Worm (Caenorhabditis elegans) whole organism, mixed stage, embryonic: ENCODE measurements around the gene cal-2.
A peak's percentile ranks its signal among the peaks of the same experiment; 100 is the strongest.

Experiments used
- M03D4.4 ChIP-seq: sonication (generic microtip); optimal IDR thresholded peaks from 2 replicates; lab custom pipeline; 2017; ENCODE audit warnings: mild to moderate bottlenecking, missing genetic modification characterization, missing compliant biosample characterization
- blmp-1 ChIP-seq: fragments of 150-350 bp; optimal IDR thresholded peaks from 2 replicates; lab custom pipeline; 2014; ENCODE audit warnings: missing biosample characterization, missing genetic modification characterization
- ceh-39 ChIP-seq: fragments of 150-350 bp; optimal IDR thresholded peaks from 2 replicates; lab custom pipeline; 2014; ENCODE audit warnings: missing biosample characterization, missing genetic modification characterization
- ces-1 ChIP-seq: fragments of 150-350 bp; optimal IDR thresholded peaks from 2 replicates; lab custom pipeline; 2014; ENCODE audit warnings: missing biosample characterization, missing genetic modification reagents, missing genetic modification characterization
- cnd-1 ChIP-seq: fragments of 200-800 bp; sonication (Bioruptor generic); optimal IDR thresholded peaks from 2 replicates; lab custom pipeline; 2018; ENCODE audit warnings: mild to moderate bottlenecking, missing genetic modification characterization, missing compliant biosample characterization
- drap-1 ChIP-seq: fragments of 200-800 bp; sonication (Bioruptor generic); optimal IDR thresholded peaks from 3 replicates; lab custom pipeline; 2018; ENCODE audit warnings: mild to moderate bottlenecking, missing genetic modification characterization, missing compliant biosample characterization
- elt-1 ChIP-seq: sonication (generic microtip); optimal IDR thresholded peaks from 2 replicates; lab custom pipeline; 2017; ENCODE audit warnings: missing genetic modification characterization, mild to moderate bottlenecking, missing compliant biosample characterization, antibody characterized with exemption, moderate library complexity, borderline replicate concordance; ENCODE audit not compliant: insufficient read depth
- elt-3 ChIP-seq: fragments of 150-350 bp; optimal IDR thresholded peaks from 2 replicates; lab custom pipeline; 2014; ENCODE audit warnings: missing biosample characterization, missing genetic modification characterization
- flh-1 ChIP-seq: fragments of 200-800 bp; sonication (Bioruptor generic); optimal IDR thresholded peaks from 2 replicates; lab custom pipeline; 2018; ENCODE audit warnings: mild to moderate bottlenecking, missing genetic modification characterization, moderate library complexity, missing compliant biosample characterization
- hlh-1 ChIP-seq: fragments of 150-350 bp; optimal IDR thresholded peaks from 2 replicates; lab custom pipeline; 2014; ENCODE audit warnings: missing biosample characterization, missing genetic modification reagents, missing genetic modification characterization
- lin-13 ChIP-seq: fragments of 150-350 bp; optimal IDR thresholded peaks from 2 replicates; lab custom pipeline; 2014; ENCODE audit warnings: missing biosample characterization, missing genetic modification characterization
- lin-32 ChIP-seq: fragments of 200-800 bp; sonication (Bioruptor generic); optimal IDR thresholded peaks from 2 replicates; lab custom pipeline; 2018; ENCODE audit warnings: mild to moderate bottlenecking, missing genetic modification characterization, missing compliant biosample characterization
- lsy-2 ChIP-seq: fragments of 150-350 bp; optimal IDR thresholded peaks from 2 replicates; lab custom pipeline; 2014; ENCODE audit warnings: missing biosample characterization, missing genetic modification characterization
- mab-5 ChIP-seq: fragments of 150-350 bp; optimal IDR thresholded peaks from 2 replicates; lab custom pipeline; 2014; ENCODE audit warnings: missing biosample characterization, missing genetic modification characterization
- mep-1 ChIP-seq: fragments of 150-350 bp; optimal IDR thresholded peaks from 2 replicates; lab custom pipeline; 2017; ENCODE audit warnings: missing biosample characterization, missing genetic modification reagents, missing genetic modification characterization, inconsistent platforms
- mls-2 ChIP-seq: sonication (generic microtip); optimal IDR thresholded peaks from 2 replicates; lab custom pipeline; 2016; ENCODE audit warnings: mild to moderate bottlenecking, missing genetic modification characterization, moderate library complexity, missing compliant biosample characterization
- nhr-2 ChIP-seq: fragments of 150-350 bp; optimal IDR thresholded peaks from 2 replicates; lab custom pipeline; 2014; ENCODE audit warnings: missing biosample characterization, missing genetic modification characterization
- nhr-237 ChIP-seq: fragments of 150-350 bp; optimal IDR thresholded peaks from 2 replicates; lab custom pipeline; 2014; ENCODE audit warnings: missing biosample characterization, missing genetic modification characterization
- nhr-28 ChIP-seq: fragments of 150-350 bp; optimal IDR thresholded peaks from 2 replicates; lab custom pipeline; 2014; ENCODE audit warnings: missing biosample characterization, missing genetic modification characterization
- nhr-76 ChIP-seq: sonication (generic microtip); optimal IDR thresholded peaks from 2 replicates; lab custom pipeline; 2017; ENCODE audit warnings: missing biosample characterization, missing genetic modification characterization
- pha-4 ChIP-seq: fragments of 150-350 bp; optimal IDR thresholded peaks from 2 replicates; lab custom pipeline; 2018; ENCODE audit warnings: missing biosample characterization, missing genetic modification reagents, missing genetic modification characterization
- sem-2 ChIP-seq: fragments of 200-800 bp; sonication (Bioruptor generic); optimal IDR thresholded peaks from 2 replicates; lab custom pipeline; 2018; ENCODE audit warnings: mild to moderate bottlenecking, missing genetic modification characterization, missing compliant biosample characterization
- snpc-4 ChIP-seq: fragments of 150-350 bp; optimal IDR thresholded peaks from 2 replicates; lab custom pipeline; 2014; ENCODE audit warnings: missing biosample characterization, missing genetic modification characterization
- sptf-1 ChIP-seq: sonication (generic microtip); optimal IDR thresholded peaks from 2 replicates; lab custom pipeline; 2017; ENCODE audit warnings: mild to moderate bottlenecking, missing genetic modification characterization, moderate library complexity, missing compliant biosample characterization
- tbx-8 ChIP-seq: fragments of 200-800 bp; sonication (Bioruptor generic); optimal IDR thresholded peaks from 2 replicates; lab custom pipeline; 2018; ENCODE audit warnings: mild to moderate bottlenecking, missing genetic modification characterization, moderate library complexity, missing compliant biosample characterization
- unc-120 ChIP-seq: sonication (generic microtip); optimal IDR thresholded peaks from 2 replicates; lab custom pipeline; 2017; ENCODE audit warnings: missing genetic modification characterization, missing compliant biosample characterization; ENCODE audit not compliant: poor library complexity, severe bottlenecking
- unc-39 ChIP-seq: fragments of 150-350 bp; optimal IDR thresholded peaks from 2 replicates; lab custom pipeline; 2014; ENCODE audit warnings: missing biosample characterization, missing genetic modification characterization
- unc-62 ChIP-seq: fragments of 150-350 bp; optimal IDR thresholded peaks from 2 replicates; lab custom pipeline; 2014; ENCODE audit warnings: missing biosample characterization, missing genetic modification reagents, missing genetic modification characterization
- zip-8 ChIP-seq: fragments of 150-350 bp; optimal IDR thresholded peaks from 2 replicates; lab custom pipeline; 2014; ENCODE audit warnings: missing biosample characterization, missing genetic modification characterization
- ztf-11 ChIP-seq: fragments of 150-350 bp; optimal IDR thresholded peaks from 2 replicates; lab custom pipeline; 2014; ENCODE audit warnings: missing biosample characterization, missing genetic modification characterization

cal-2 gene

DNA sequence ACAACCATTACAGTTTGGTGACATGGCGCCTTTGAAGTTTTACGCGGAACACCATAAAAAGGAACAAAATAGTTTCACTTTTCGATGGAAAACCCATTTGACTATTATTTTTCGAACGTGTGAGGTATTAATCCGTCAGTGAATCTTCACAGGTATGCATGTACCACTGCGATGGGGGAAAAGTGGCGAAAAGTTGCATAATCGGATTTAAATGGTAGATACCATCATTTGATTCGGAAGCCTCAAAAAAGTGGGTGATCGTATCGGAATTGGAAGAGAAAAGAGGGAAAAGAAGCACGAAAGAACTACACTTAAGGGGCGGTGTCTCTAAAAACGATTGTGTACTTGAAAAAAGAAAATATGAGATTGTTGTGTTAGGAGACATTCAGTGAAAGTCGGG is 6.8 kb upstream of the cal-2 start:
- TF ChIP-seq elt-1 (tag; lab: Kevin White, UChicago): peak; percentile 16
- no peak for TF ChIP-seq sem-2 (GFP tag; lab: Kevin White, UChicago)
- TF ChIP-seq, all 35 proteins: peak for 1

ce11 chrII:8956896-8957295 is 3.6 kb upstream of the cal-2 start:
- TF ChIP-seq ces-1 (peak; percentile 94), unc-62 (GFP tag; lab: Kevin White, UChicago) (no peak)
- TF ChIP-seq, all 35 proteins: peak for 1

- TF ChIP-seq unc-120 (peak; percentile 32), unc-62 (GFP tag; lab: Kevin White, UChicago) (peak; percentile 21), zip-8 (tag; lab: Kevin White, UChicago) (no peak), ztf-11 (no peak), blmp-1 (tag; lab: Kevin White, UChicago) (no peak), lin-13 (no peak), nhr-28 (tag; lab: Kevin White, UChicago) (no peak), sem-2 (GFP tag; lab: Kevin White, UChicago) (no peak), elt-3 (tag; lab: Kevin White, UChicago) (no peak), snpc-4 (no peak), nhr-76 (tag; lab: Kevin White, UChicago) (no peak), mls-2 (no peak), tbx-8 (GFP tag; lab: Kevin White, UChicago) (no peak), elt-1 (tag; lab: Kevin White, UChicago) (no peak), drap-1 (GFP tag; lab: Kevin White, UChicago) (no peak), mab-5 (tag; lab: Kevin White, UChicago) (no peak), hlh-1 (tag; lab: Kevin White, UChicago) (peak; percentile 51), nhr-2 (tag; lab: Kevin White, UChicago) (no peak)
These were observed 1.4 kb upstream of the cal-2 start for ce11 chrII:8959081-8959480.

DNA sequence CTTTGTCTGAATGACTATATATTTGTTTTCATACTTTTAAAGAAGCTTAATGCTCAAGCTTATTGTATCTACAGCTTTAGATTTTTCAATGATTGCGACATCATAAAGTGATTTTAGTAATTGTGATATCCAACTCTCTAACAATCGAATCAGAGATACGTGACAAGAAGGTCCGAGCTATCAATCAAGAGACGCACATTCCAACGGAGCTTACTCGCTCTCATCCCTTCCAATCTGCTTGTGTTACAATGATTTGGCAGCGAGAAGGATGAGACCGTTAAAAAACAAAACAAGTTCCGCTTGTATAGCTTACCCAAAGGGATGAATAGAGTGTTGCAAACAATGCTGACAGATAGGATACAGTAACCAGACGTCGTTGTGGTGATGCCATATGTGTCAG is 936 bp downstream of the cal-2 start:
- TF ChIP-seq unc-62 (GFP tag; lab: Kevin White, UChicago) (peak; percentile 87), lin-13 (no peak), lsy-2 (tag; lab: Kevin White, UChicago) (no peak)

- TF ChIP-seq unc-120 (peak; percentile 29), hlh-1 (tag; lab: Kevin White, UChicago) (peak; percentile 53), snpc-4 (no peak)
These were observed 1.7 kb downstream of the cal-2 start for ce11 chrII:8962206-8962605.

- TF ChIP-seq unc-62 (GFP tag; lab: Kevin White, UChicago): no peak
- no peak for TF ChIP-seq hlh-1 (tag; lab: Kevin White, UChicago)
- no peak for TF ChIP-seq unc-39
- TF ChIP-seq cnd-1: no peak
- TF ChIP-seq zip-8 (tag; lab: Kevin White, UChicago): no peak
These were observed 3.5 kb downstream of the cal-2 start, which contains the start of gene sftd-3 for ce11 chrII:8964049-8964448. Gene sftd-3, minus strand, starts transcription at chrII:8964149.

DNA sequence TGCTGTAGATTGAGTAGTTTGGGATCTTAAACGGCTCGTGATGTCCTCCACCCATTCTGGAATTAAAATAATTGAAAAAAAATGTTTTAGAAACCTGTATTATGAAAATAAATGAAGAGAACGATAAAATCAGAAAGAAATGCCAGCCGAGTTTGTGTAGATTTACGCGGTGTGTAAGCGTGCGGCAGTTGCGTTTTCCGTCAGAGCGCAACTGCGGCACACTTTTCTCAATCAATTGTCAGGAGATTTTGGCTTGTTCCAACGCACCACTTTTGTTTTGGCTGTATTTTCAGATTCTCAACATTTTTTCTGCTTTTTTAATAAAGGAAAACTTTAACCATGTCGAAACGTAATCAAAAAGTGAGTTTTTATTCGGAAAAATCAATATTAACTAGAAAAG is 4.3 kb downstream of the cal-2 start, which contains the start of the genes ndub-3 and C18E9.2:
Gene ndub-3, minus strand, starts transcription at position 56 of the 400 bp plus-strand sequence.
Gene C18E9.2, plus strand, starts transcription at position 172 of the 400 bp plus-strand sequence.
- TF ChIP-seq elt-3 (tag; lab: Kevin White, UChicago): no peak
- peak; percentile 5 for TF ChIP-seq ces-1
- TF ChIP-seq unc-120: no peak
- TF ChIP-seq nhr-237 (tag; lab: Kevin White, UChicago): peak; percentile 11
- no peak for TF ChIP-seq unc-39
- no peak for TF ChIP-seq mls-2
- TF ChIP-seq mab-5 (tag; lab: Kevin White, UChicago): no peak
- peak; percentile 54 for TF ChIP-seq hlh-1 (tag; lab: Kevin White, UChicago)
- no peak for TF ChIP-seq lin-32
- no peak for TF ChIP-seq snpc-4
- no peak for TF ChIP-seq flh-1 (GFP tag; lab: Kevin White, UChicago)
- no peak for TF ChIP-seq nhr-28 (tag; lab: Kevin White, UChicago)
- no peak for TF ChIP-seq lsy-2 (tag; lab: Kevin White, UChicago)
- TF ChIP-seq M03D4.4: no peak
- no peak for TF ChIP-seq ceh-39
- TF ChIP-seq tbx-8 (GFP tag; lab: Kevin White, UChicago): no peak
- TF ChIP-seq nhr-2 (tag; lab: Kevin White, UChicago): no peak
- TF ChIP-seq mep-1 (tag; lab: Kevin White, UChicago): peak; percentile 72
- no peak for TF ChIP-seq sptf-1
- TF ChIP-seq lin-13: no peak
- no peak for TF ChIP-seq pha-4 (tag; lab: Kevin White, UChicago)
- TF ChIP-seq cnd-1: no peak
- TF ChIP-seq sem-2 (GFP tag; lab: Kevin White, UChicago): no peak
- TF ChIP-seq, all 35 proteins: peak for 4
